Fruit fly (Drosophila melanogaster): ENCODE measurements around the gene Diap1.
A peak's percentile ranks its signal among the peaks of the same experiment; 100 is the strongest.

The Diap1 gene

DNA sequence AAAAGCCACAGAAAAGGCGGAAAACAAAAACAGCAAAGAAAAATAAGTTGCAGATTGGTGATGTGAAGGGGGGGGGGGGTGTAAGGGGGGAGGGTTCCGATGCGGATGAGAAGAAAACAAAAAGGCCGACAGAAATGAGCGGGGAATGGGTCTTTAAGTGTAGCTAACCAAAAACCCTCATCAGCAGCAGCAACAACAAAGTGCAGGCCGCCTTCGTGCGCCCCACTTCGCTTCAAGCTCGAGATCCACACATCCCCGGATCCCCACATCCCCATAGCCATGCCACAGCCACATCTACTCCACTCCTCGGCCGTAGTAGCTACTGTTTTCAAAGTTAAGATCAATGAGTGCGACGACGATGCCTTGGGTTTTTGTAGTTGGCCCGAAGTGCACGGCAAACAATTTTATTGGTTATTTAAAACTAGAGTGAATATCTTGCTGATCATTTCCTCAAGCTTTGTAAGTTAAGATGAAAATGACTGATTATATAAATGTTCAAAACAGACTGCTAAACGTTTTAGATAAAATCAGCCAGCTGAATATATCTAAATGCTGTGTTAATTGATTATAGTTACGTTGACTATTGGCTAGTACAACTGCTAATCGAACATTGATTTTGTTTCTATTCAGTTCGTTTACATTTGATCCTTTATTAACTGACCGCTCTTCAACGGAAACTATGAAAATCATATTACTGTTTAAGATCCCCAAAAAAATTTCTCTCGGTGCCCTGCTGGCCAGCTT lies 26.4 kb downstream of the Diap1 start (continued):
- TF ChIP-seq CG7368 (GFP tag; optimal IDR thresholded peaks at IDR 0.05) (peak; percentile 17), lz (GFP tag; optimal IDR thresholded peaks at IDR 0.05) (peak; percentile 74), dsx (GFP tag; optimal IDR thresholded peaks at IDR 0.05; ENCODE audit: poor library complexity, severe bottlenecking) (peak; percentile 33), net (GFP tag; optimal IDR thresholded peaks at IDR 0.05) (peak; percentile 45), dac (GFP tag; optimal IDR thresholded peaks at IDR 0.05) (no peak), CG6808 (GFP tag; optimal IDR thresholded peaks at IDR 0.05) (peak; percentile 65), spab (GFP tag; optimal IDR thresholded peaks at IDR 0.05) (peak; percentile 65), Hr39 (GFP tag; optimal IDR thresholded peaks at IDR 0.05) (peak; percentile 66), CG31627 (GFP tag; optimal IDR thresholded peaks at IDR 0.05) (peak; percentile 77), Smox (GFP tag; optimal IDR thresholded peaks at IDR 0.05) (peak; percentile 63), CG3919 (GFP tag; optimal IDR thresholded peaks at IDR 0.05) (peak; percentile 57), eg (GFP tag; IDR thresholded peaks at IDR 0.05) (no peak), CG9139 (GFP tag; optimal IDR thresholded peaks at IDR 0.05) (no peak), CG15336 (GFP tag; IDR thresholded peaks at IDR 0.05) (no peak; the same call in none of the 2 replicates), svp (GFP tag) (peak; percentile 89), Gug (GFP tag; IDR thresholded peaks at IDR 0.05) (no peak), topi (GFP tag; optimal IDR thresholded peaks at IDR 0.05) (peak; percentile 70), CG6854 (GFP tag; optimal IDR thresholded peaks at IDR 0.05) (no peak), CG3032 (tag; optimal IDR thresholded peaks at IDR 0.05) (peak; percentile 64), Lpt (GFP tag; optimal IDR thresholded peaks at IDR 0.05) (peak; percentile 24), CG6792 (GFP tag; optimal IDR thresholded peaks at IDR 0.05) (peak; percentile 66), vri (GFP tag; optimal IDR thresholded peaks at IDR 0.05) (peak; percentile 18), Ets21C (GFP tag; optimal IDR thresholded peaks at IDR 0.05) (peak; percentile 42), esn (GFP tag; optimal IDR thresholded peaks at IDR 0.05) (peak; percentile 81), CG1621 (tag; optimal IDR thresholded peaks at IDR 0.05) (no peak), CG6276 (GFP tag; optimal IDR thresholded peaks at IDR 0.05) (peak; percentile 36), ss (GFP tag; optimal IDR thresholded peaks at IDR 0.05) (peak; percentile 27 to 63), Sox14 (GFP tag; optimal IDR thresholded peaks at IDR 0.05) (peak; percentile 62), CG16779 (tag; optimal IDR thresholded peaks at IDR 0.05) (peak; percentile 15), pdm3 (GFP tag; optimal IDR thresholded peaks at IDR 0.05) (peak; percentile 66), fd85E (GFP tag; optimal IDR thresholded peaks at IDR 0.05) (no peak)

DNA sequence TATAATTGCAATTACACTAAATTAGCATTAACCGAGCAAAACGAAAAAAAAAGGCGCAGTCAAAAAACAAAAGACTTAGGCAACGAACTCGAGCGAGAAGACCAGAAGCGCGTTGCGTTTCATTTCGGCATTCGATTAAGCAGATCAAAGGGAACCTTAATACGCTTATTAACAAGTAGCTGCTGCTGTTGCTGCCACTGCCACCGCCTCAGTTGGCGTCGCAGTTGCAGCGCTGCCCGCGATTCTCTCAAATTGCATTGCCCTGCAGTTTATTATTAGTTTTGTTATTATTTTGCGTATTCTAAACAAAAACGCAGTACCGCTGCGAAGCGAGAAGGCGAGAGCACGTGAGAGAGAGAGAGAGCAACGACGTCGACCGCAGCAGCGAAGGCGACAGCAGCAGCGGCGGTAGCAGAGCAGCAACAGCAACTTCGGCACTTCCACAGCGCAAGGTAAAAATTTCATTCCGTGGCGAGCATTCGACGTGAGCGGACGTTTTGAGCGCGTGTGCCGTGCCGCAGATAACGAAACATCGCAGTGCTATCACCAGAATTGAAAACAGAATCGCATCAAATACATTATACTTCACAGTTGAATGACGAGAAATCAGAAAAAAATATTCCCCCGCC lies 27.7 kb downstream of the Diap1 start, which contains the start of gene Notum:
Gene Notum (plus strand): TSS at position 461 of the 629 bp plus-strand sequence.
- no peak for TF ChIP-seq CG8119 (GFP tag; IDR thresholded peaks at IDR 0.05)
- no peak for TF ChIP-seq CG15336 (GFP tag; IDR thresholded peaks at IDR 0.05)
- no peak for TF ChIP-seq Sox14 (GFP tag; optimal IDR thresholded peaks at IDR 0.05)
- TF ChIP-seq CG6854 (GFP tag; optimal IDR thresholded peaks at IDR 0.05) = peak; percentile 21
- no peak for TF ChIP-seq topi (GFP tag; optimal IDR thresholded peaks at IDR 0.05)
- no peak for TF ChIP-seq fd85E (GFP tag; optimal IDR thresholded peaks at IDR 0.05)
- TF ChIP-seq vri (GFP tag; optimal IDR thresholded peaks at IDR 0.05) = no peak
- TF ChIP-seq Eip78C (GFP tag) = peak; percentile 38
- TF ChIP-seq Ets96B (tag; optimal IDR thresholded peaks at IDR 0.05) = no peak
- TF ChIP-seq CG6792 (GFP tag; optimal IDR thresholded peaks at IDR 0.05) = no peak
- TF ChIP-seq CG34406 (GFP tag; optimal IDR thresholded peaks at IDR 0.05) = no peak
- no peak for TF ChIP-seq salr (GFP tag; optimal IDR thresholded peaks at IDR 0.05)
